Worm (Caenorhabditis elegans) whole organism, L2 larva: Measurements from ENCODE around the gene C35B1.4.

ENCODE experiments used
- C34F6.9 ChIP-seq: fragments of 150-350 bp; optimal IDR thresholded peaks from 2 replicates; lab custom pipeline; 2014; ENCODE audit warnings: missing biosample characterization, missing genetic modification characterization
- F13H6.1 ChIP-seq: sonication (generic microtip); optimal IDR thresholded peaks from 2 replicates; lab custom pipeline; 2016; ENCODE audit warnings: missing genetic modification characterization, missing compliant biosample characterization
- R02D3.7 ChIP-seq: fragments of 150-350 bp; optimal IDR thresholded peaks from 2 replicates; lab custom pipeline; 2014; ENCODE audit warnings: missing biosample characterization, missing genetic modification characterization
- Y55F3AM.14 ChIP-seq: fragments of 200-800 bp; sonication (Bioruptor generic); optimal IDR thresholded peaks from 2 replicates; lab custom pipeline; 2018; ENCODE audit warnings: mild to moderate bottlenecking, missing genetic modification characterization, missing compliant biosample characterization
- ZK546.5 ChIP-seq: sonication (generic microtip); optimal IDR thresholded peaks from 2 replicates; lab custom pipeline; 2017; ENCODE audit warnings: missing biosample characterization, missing genetic modification characterization
- alr-1 ChIP-seq: fragments of 150-350 bp; optimal IDR thresholded peaks from 2 replicates; lab custom pipeline; 2014; ENCODE audit warnings: missing biosample characterization, missing genetic modification characterization
- aly-2 ChIP-seq: fragments of 150-350 bp; optimal IDR thresholded peaks from 2 replicates; lab custom pipeline; 2014; ENCODE audit warnings: missing biosample characterization, missing genetic modification characterization
- ceh-16 ChIP-seq: fragments of 150-350 bp; optimal IDR thresholded peaks from 2 replicates; lab custom pipeline; 2014; ENCODE audit warnings: missing biosample characterization, missing genetic modification characterization
- ceh-82 ChIP-seq: fragments of 150-350 bp; optimal IDR thresholded peaks from 2 replicates; lab custom pipeline; 2014; ENCODE audit warnings: missing biosample characterization, missing genetic modification characterization
- crh-2 ChIP-seq: sonication (generic microtip); optimal IDR thresholded peaks from 2 replicates; lab custom pipeline; 2017; ENCODE audit warnings: missing biosample characterization, missing genetic modification characterization
- dmd-4 ChIP-seq: sonication (generic microtip); optimal IDR thresholded peaks from 2 replicates; lab custom pipeline; 2017; ENCODE audit warnings: missing biosample characterization, missing genetic modification characterization
- egl-27 ChIP-seq: sonication (generic microtip); optimal IDR thresholded peaks from 3 replicates; lab custom pipeline; 2017; ENCODE audit warnings: missing biosample characterization, missing genetic modification reagents, missing genetic modification characterization
- elt-3 ChIP-seq: sonication (generic microtip); optimal IDR thresholded peaks from 2 replicates; lab custom pipeline; 2017; ENCODE audit warnings: missing biosample characterization, missing genetic modification characterization
- fos-1 ChIP-seq: fragments of 150-350 bp; optimal IDR thresholded peaks from 2 replicates; lab custom pipeline; 2014; ENCODE audit warnings: missing biosample characterization, missing genetic modification characterization
- gmeb-1 ChIP-seq: fragments of 150-350 bp; optimal IDR thresholded peaks from 2 replicates; lab custom pipeline; 2014; ENCODE audit warnings: missing biosample characterization, missing genetic modification characterization
- lin-11 ChIP-seq: fragments of 150-350 bp; sonication (generic microtip); optimal IDR thresholded peaks from 2 replicates; lab custom pipeline; 2014; ENCODE audit warnings: missing biosample characterization, missing genetic modification characterization, inconsistent platforms, mixed read lengths
- lin-13 ChIP-seq: fragments of 150-350 bp; optimal IDR thresholded peaks from 2 replicates; lab custom pipeline; 2014; ENCODE audit warnings: missing biosample characterization, missing genetic modification reagents, missing genetic modification characterization
- lsy-2 ChIP-seq, 2 experiments: fragments of 150-350 bp in 1 of 2; sonication (generic microtip) in 1 of 2; optimal IDR thresholded peaks; 2 replicates each; lab custom pipeline; 2014 to 2017; ENCODE audit warnings: missing biosample characterization in 2 of 2, missing genetic modification characterization in 2 of 2
- mab-5 ChIP-seq: fragments of 150-350 bp; optimal IDR thresholded peaks from 2 replicates; lab custom pipeline; 2014; ENCODE audit warnings: missing biosample characterization, missing genetic modification characterization
- mbf-1 ChIP-seq: sonication (generic microtip); optimal IDR thresholded peaks from 2 replicates; lab custom pipeline; 2017; ENCODE audit warnings: missing biosample characterization, missing genetic modification characterization
- nhr-10 ChIP-seq: sonication (generic microtip); optimal IDR thresholded peaks from 2 replicates; lab custom pipeline; 2017; ENCODE audit warnings: missing biosample characterization, missing genetic modification characterization
- nhr-12 ChIP-seq: fragments of 150-350 bp; optimal IDR thresholded peaks from 2 replicates; lab custom pipeline; 2014; ENCODE audit warnings: missing biosample characterization, missing genetic modification characterization
- nhr-21 ChIP-seq: fragments of 150-350 bp; optimal IDR thresholded peaks from 2 replicates; lab custom pipeline; 2014; ENCODE audit warnings: missing biosample characterization, missing genetic modification characterization
- nhr-23 ChIP-seq: fragments of 150-350 bp; optimal IDR thresholded peaks from 2 replicates; lab custom pipeline; 2014; ENCODE audit warnings: missing biosample characterization, missing genetic modification reagents, missing genetic modification characterization
- nhr-25 ChIP-seq: fragments of 150-350 bp; sonication (generic microtip); optimal IDR thresholded peaks from 3 replicates; lab custom pipeline; 2014; ENCODE audit warnings: missing biosample characterization, missing genetic modification characterization
- nhr-6 ChIP-seq: fragments of 150-350 bp; optimal IDR thresholded peaks from 2 replicates; lab custom pipeline; 2014; ENCODE audit warnings: missing biosample characterization, missing genetic modification characterization
- nhr-77 ChIP-seq: fragments of 150-350 bp; optimal IDR thresholded peaks from 2 replicates; lab custom pipeline; 2014; ENCODE audit warnings: missing biosample characterization, missing genetic modification characterization
- peb-1 ChIP-seq: fragments of 150-350 bp; optimal IDR thresholded peaks from 2 replicates; lab custom pipeline; 2014; ENCODE audit warnings: missing biosample characterization, missing genetic modification characterization
- skn-1 ChIP-seq: sonication (generic microtip); optimal IDR thresholded peaks from 2 replicates; lab custom pipeline; 2017; ENCODE audit warnings: missing biosample characterization, missing genetic modification characterization
- sma-3 ChIP-seq: sonication (generic microtip); optimal IDR thresholded peaks from 2 replicates; lab custom pipeline; 2016; ENCODE audit warnings: missing genetic modification reagents, missing genetic modification characterization, missing compliant biosample characterization
- sma-9 ChIP-seq, 2 experiments: fragments of 150-350 bp in 1 of 2; sonication (generic microtip) in 1 of 2; optimal IDR thresholded peaks; 2 replicates each; lab custom pipeline; 2014 to 2016; ENCODE audit warnings: missing genetic modification characterization in 2 of 2, mild to moderate bottlenecking in 1 of 2, missing biosample characterization in 1 of 2, missing compliant biosample characterization in 1 of 2, missing genetic modification reagents in 1 of 2, moderate library complexity in 1 of 2
- unc-39 ChIP-seq: fragments of 150-350 bp; optimal IDR thresholded peaks from 2 replicates; lab custom pipeline; 2014; ENCODE audit warnings: missing biosample characterization, missing genetic modification characterization
- unc-55 ChIP-seq: fragments of 150-350 bp; sonication (generic microtip); optimal IDR thresholded peaks from 3 replicates; lab custom pipeline; 2014; ENCODE audit warnings: missing biosample characterization, missing genetic modification reagents, missing genetic modification characterization
- unc-62 ChIP-seq: fragments of 150-350 bp; optimal IDR thresholded peaks from 2 replicates; lab custom pipeline; 2014; ENCODE audit warnings: missing biosample characterization, missing genetic modification reagents, missing genetic modification characterization
- zag-1 ChIP-seq: fragments of 150-350 bp; optimal IDR thresholded peaks from 2 replicates; lab custom pipeline; 2014; ENCODE audit warnings: missing biosample characterization, missing genetic modification characterization
- ztf-1 ChIP-seq: fragments of 200-800 bp; sonication (Bioruptor generic); conservative IDR thresholded peaks from 2 replicates; pipeline ENCODE4 v1.3.6; 2022; ENCODE audit warnings: missing genetic modification characterization, missing compliant biosample characterization
- ztf-4 ChIP-seq: fragments of 150-350 bp; optimal IDR thresholded peaks from 2 replicates; lab custom pipeline; 2014; ENCODE audit warnings: missing biosample characterization, missing genetic modification characterization

Gene C35B1.4

DNA sequence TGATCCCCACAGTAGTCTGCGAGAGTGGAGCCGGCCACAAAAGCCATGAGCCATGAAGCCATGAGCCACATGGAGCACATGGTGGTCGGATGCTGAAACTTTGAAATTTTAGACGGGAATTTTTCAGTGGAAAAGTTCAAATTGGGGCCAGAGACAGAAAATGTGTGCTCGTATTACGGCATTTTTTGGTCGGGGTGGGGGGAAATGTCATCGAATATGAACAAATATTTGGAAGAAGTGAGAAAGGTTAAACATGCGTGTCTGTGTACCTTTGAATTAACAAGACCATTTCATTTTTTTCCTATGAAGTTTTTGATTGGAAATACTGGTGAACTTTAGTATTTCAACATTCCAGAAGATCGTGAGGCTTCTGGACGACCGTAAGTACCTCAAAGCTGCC lies 28.1 kb upstream of the C35B1.4 start, which contains the start of gene wrt-5:
Gene wrt-5 (minus strand): TSS at position 101 of the 400 bp plus-strand sequence.
- TF ChIP-seq ceh-16 (no peak), F13H6.1 (tag; lab: Kevin White, UChicago) (no peak), nhr-12 (no peak), nhr-10 (tag; lab: Kevin White, UChicago) (no peak), nhr-77 (tag; lab: Kevin White, UChicago) (no peak), ceh-82 (tag; lab: Kevin White, UChicago) (no peak), unc-55 (GFP tag; lab: Kevin White, UChicago) (no peak), ZK546.5 (tag; lab: Kevin White, UChicago) (no peak), alr-1 (tag; lab: Kevin White, UChicago) (no peak), dmd-4 (tag; lab: Kevin White, UChicago) (no peak), gmeb-1 (tag; lab: Kevin White, UChicago) (no peak), nhr-6 (tag; lab: Kevin White, UChicago) (no peak), elt-3 (tag; lab: Kevin White, UChicago) (no peak), zag-1 (tag; lab: Kevin White, UChicago) (no peak), lsy-2 (tag; optimal IDR thresholded peaks at IDR 0.05; lab: Kevin White, UChicago) (no peak), C34F6.9 (tag; lab: Kevin White, UChicago) (no peak), nhr-23 (no peak)

DNA sequence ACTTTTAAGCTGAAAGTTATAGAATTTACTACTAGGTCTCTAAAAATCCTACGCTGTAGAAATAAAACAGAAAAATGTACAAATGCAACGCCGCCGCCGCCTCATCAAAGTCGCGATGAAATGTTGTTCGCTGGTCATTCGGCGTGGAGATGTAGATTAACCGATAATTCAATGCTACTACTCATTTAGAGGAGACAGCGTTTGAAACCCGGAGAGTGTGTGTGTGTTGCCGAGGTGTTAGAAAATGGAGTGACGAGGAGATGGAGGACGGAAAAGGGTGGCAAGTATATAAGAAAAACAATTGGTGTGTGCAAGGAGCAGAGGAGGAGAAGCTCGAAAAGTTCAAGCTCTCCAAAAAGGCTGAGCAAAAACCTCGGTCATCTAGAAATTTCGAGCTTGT lies 27.3 kb upstream of the C35B1.4 start:
- TF ChIP-seq unc-62 (GFP tag; lab: Kevin White, UChicago) (no peak), R02D3.7 (tag; lab: Kevin White, UChicago) (no peak), dmd-4 (tag; lab: Kevin White, UChicago) (no peak), unc-55 (GFP tag; lab: Kevin White, UChicago) (no peak), ztf-1 (GFP tag; lab: Robert Waterston, UW) (no peak), peb-1 (tag; lab: Kevin White, UChicago) (no peak), nhr-21 (tag; lab: Kevin White, UChicago) (no peak), C34F6.9 (tag; lab: Kevin White, UChicago) (no peak), mbf-1 (tag; lab: Kevin White, UChicago) (no peak), nhr-25 (tag; lab: Kevin White, UChicago) (no peak), unc-39 (tag; lab: Kevin White, UChicago) (no peak), lin-13 (GFP tag; lab: Kevin White, UChicago) (no peak), nhr-10 (tag; lab: Kevin White, UChicago) (no peak), alr-1 (tag; lab: Kevin White, UChicago) (no peak)
- TF ChIP-seq, all 48 proteins: peak for 0

ce11 chrIV:4053405-4053804 lies 26.2 kb upstream of the C35B1.4 start:
- TF ChIP-seq fos-1 (tag; lab: Kevin White, UChicago) (peak; percentile 15), aly-2 (tag; lab: Kevin White, UChicago) (no peak), elt-3 (tag; lab: Kevin White, UChicago) (no peak), R02D3.7 (tag; lab: Kevin White, UChicago) (no peak), Y55F3AM.14 (no peak), skn-1 (tag; lab: Kevin White, UChicago) (no peak), mab-5 (no peak), nhr-6 (tag; lab: Kevin White, UChicago) (no peak)

- TF ChIP-seq fos-1 (tag; lab: Kevin White, UChicago), result no peak
- no peak for TF ChIP-seq lin-13 (GFP tag; lab: Kevin White, UChicago)
- TF ChIP-seq zag-1 (tag; lab: Kevin White, UChicago), result no peak
- TF ChIP-seq nhr-21 (tag; lab: Kevin White, UChicago), result no peak
- no peak for TF ChIP-seq egl-27
- no peak for TF ChIP-seq mbf-1 (tag; lab: Kevin White, UChicago)
- no peak for TF ChIP-seq nhr-25 (tag; lab: Kevin White, UChicago)
- TF ChIP-seq nhr-10 (tag; lab: Kevin White, UChicago), result no peak
- no peak for TF ChIP-seq dmd-4 (tag; lab: Kevin White, UChicago)
- no peak for TF ChIP-seq unc-55 (GFP tag; lab: Kevin White, UChicago)
- TF ChIP-seq ztf-4 (tag; lab: Kevin White, UChicago), result no peak
- no peak for TF ChIP-seq lin-11 (tag; lab: Kevin White, UChicago)
- no peak for TF ChIP-seq crh-2 (tag; lab: Kevin White, UChicago)
- no peak for TF ChIP-seq alr-1 (tag; lab: Kevin White, UChicago)
- no peak for TF ChIP-seq ztf-1 (GFP tag; lab: Robert Waterston, UW)
- no peak for TF ChIP-seq sma-3 (GFP tag; lab: Kevin White, UChicago)
- TF ChIP-seq sma-9 (GFP tag; optimal IDR thresholded peaks at IDR 0.05; lab: Kevin White, UChicago), result no peak
- TF ChIP-seq sma-9 (tag; optimal IDR thresholded peaks at IDR 0.05; lab: Kevin White, UChicago), result no peak
- TF ChIP-seq, all 48 proteins: peak for 0
These were observed 24.3 kb upstream of the C35B1.4 start for ce11 chrIV:4055297-4055696.
